Worm (Caenorhabditis elegans): ENCODE results near the gene ZK418.7.

ZK418.7 gene

DNA sequence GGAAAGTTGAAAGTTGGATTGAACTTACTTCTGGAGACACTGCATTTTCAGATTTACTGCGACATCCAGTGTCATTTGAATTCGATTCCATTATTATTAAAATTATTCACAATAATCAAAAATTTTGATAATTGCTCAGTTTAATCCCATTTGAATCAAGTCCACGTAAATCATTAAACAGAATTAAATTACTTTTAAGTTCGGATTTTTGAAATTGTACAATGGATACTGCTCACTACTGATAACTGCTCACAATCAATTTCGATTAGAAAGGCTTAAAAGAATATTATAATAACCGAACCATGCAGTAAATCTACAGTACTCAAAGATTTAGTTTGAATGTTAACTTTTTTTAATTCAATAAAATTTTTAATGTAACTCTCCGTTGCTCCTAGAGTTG, 16.4 kb downstream of the ZK418.7 start, which contains the start of gene R01H2.4:
TSS of gene R01H2.4 (minus strand) at position 101 of the 400 bp plus-strand sequence.
- TF ChIP-seq tbx-37 (GFP tag; conservative IDR thresholded peaks at IDR 0.05), result no peak
- TF ChIP-seq hnd-1 (tag; optimal IDR thresholded peaks at IDR 0.05), result no peak
- TF ChIP-seq tra-4 (tag; optimal IDR thresholded peaks at IDR 0.05), result no peak
- TF ChIP-seq flt-1 (GFP tag; IDR thresholded peaks at IDR 0.05), result no peak
- TF ChIP-seq ceh-13 (GFP tag; optimal IDR thresholded peaks at IDR 0.05), result no peak

DNA sequence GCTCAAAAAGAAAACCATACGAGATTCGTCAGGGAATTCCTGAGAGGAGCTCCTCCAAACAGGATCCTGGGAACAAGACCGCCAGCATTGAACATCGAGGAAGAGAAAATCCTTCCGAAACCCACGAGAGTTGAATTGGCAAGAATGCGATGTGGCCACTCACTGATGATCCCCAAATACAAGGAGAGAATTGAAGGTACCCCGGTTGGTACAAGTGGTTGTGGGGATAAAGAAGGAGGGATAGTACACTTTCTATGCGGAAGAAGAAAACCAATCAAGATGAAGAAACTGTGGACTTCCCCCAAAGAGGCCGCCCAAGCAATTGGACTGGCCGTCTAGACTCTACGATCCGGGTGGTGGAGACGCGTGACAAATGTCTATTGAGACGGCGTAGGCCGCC, 17.5 kb downstream of the ZK418.7 start:
- TF ChIP-seq ets-7 (tag; optimal IDR thresholded peaks at IDR 0.05) (no peak), pes-1 (GFP tag; IDR thresholded peaks at IDR 0.05) (no peak), hmbx-1 (tag; optimal IDR thresholded peaks at IDR 0.05) (no peak), scrt-1 (GFP tag; IDR thresholded peaks at IDR 0.05) (no peak), sea-1 (GFP tag; conservative IDR thresholded peaks at IDR 0.05) (no peak), tra-4 (tag; optimal IDR thresholded peaks at IDR 0.05) (no peak), ceh-13 (GFP tag; optimal IDR thresholded peaks at IDR 0.05) (no peak), B0310.2 (tag; optimal IDR thresholded peaks at IDR 0.05) (no peak), flt-1 (GFP tag; IDR thresholded peaks at IDR 0.05) (no peak), hnd-1 (tag; optimal IDR thresholded peaks at IDR 0.05) (no peak), aly-1 (tag; optimal IDR thresholded peaks at IDR 0.05) (no peak), F13C5.2 (tag; optimal IDR thresholded peaks at IDR 0.05) (no peak), ama-1 (optimal IDR thresholded peaks at IDR 0.05) (no peak)

DNA sequence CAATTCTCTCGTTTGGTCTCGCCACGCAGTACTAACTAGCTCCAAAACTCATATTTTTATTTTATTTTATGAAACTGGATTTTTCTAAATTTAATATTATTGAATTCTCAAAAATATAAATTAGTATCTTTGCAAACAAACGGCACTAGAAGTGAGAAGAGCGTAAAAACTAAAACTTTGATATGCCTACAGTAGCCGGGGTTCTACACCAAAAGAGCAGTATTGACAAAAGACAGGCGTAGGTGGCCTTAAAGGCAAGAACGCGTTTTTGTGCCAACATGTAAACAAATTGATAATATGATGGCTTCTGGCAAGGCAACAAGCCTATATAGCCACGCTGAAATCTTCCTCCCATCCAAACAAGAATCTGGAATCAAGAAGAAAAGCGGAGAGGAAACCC, 18.0 kb downstream of the ZK418.7 start, which contains the start of gene R01H2.1:
TSS of gene R01H2.1 (plus strand) at position 301 of the 400 bp plus-strand sequence.
- no peak for TF ChIP-seq sea-1 (GFP tag; conservative IDR thresholded peaks at IDR 0.05)
- no peak for TF ChIP-seq ceh-36 (tag; optimal IDR thresholded peaks at IDR 0.05)
- no peak for TF ChIP-seq flt-1 (GFP tag; IDR thresholded peaks at IDR 0.05)
- TF ChIP-seq tbx-11 (GFP tag; IDR thresholded peaks at IDR 0.05), result no peak
- no peak for TF ChIP-seq pes-1 (GFP tag; IDR thresholded peaks at IDR 0.05)
- no peak for TF ChIP-seq ceh-13 (GFP tag; optimal IDR thresholded peaks at IDR 0.05)
- TF ChIP-seq hmg-4 (GFP tag; optimal IDR thresholded peaks at IDR 0.05), result no peak
- TF ChIP-seq B0310.2 (tag; optimal IDR thresholded peaks at IDR 0.05), result no peak
- no peak for TF ChIP-seq hnd-1 (tag; optimal IDR thresholded peaks at IDR 0.05)
- no peak for TF ChIP-seq tbx-37 (GFP tag; conservative IDR thresholded peaks at IDR 0.05)
- TF ChIP-seq hmbx-1 (tag; optimal IDR thresholded peaks at IDR 0.05), result no peak

DNA sequence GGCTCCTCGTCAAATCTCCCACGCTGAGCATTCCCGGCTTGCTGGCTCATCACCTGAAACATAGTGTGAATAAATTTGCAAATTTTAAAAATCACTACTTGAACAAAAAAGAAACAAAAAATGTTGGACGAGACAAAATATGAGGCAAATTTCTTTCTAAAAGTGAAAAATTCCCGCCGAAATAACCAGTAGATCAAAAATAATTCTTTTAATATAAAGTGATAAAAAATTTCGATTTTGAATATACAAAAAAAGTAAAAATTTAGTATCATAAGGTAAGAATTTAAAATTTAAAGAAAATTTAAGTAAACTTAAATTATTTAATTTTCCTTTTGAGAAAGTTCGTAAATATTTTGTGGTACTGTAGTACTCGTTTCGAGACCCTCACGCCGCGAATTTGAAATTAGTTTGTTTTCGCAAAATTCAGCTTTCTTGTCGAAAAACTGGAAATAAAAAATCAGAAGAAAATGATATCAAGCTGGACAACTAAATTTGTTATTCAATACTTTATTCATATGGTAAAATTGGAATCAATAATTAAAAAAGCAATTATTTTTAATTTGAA, 20.0 kb downstream of the ZK418.7 start, which contains the start of gene egg-2:
TSS of gene egg-2 (minus strand) at position 53 of the 565 bp plus-strand sequence.
- TF ChIP-seq B0310.2 (tag; optimal IDR thresholded peaks at IDR 0.05) (no peak), flt-1 (GFP tag; IDR thresholded peaks at IDR 0.05) (no peak), hmbx-1 (tag; optimal IDR thresholded peaks at IDR 0.05) (no peak), scrt-1 (GFP tag; IDR thresholded peaks at IDR 0.05) (no peak), tbx-37 (GFP tag; conservative IDR thresholded peaks at IDR 0.05) (no peak)

DNA sequence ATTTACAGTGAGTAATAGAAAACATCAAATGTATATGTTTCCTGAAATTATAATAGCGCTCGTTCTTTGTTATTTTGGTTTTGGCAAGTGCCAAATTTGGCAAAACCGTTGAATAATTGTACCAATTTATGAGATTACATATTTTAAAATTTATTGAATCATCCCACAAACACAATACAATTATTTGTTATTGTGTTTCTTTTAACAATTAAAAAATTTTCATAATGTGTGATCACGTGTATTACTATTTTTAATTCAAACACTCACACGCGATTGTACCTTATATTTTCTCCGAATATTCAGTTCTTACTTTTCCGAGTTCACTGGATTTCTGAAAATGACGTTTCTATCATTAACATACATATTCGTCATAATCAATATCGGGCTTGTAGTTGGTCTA, 24.3 kb downstream of the ZK418.7 start, which contains the start of gene R01H2.2:
TSS of gene R01H2.2 (plus strand) at position 301 of the 400 bp plus-strand sequence.
- TF ChIP-seq ceh-36 (tag; optimal IDR thresholded peaks at IDR 0.05), result no peak

DNA sequence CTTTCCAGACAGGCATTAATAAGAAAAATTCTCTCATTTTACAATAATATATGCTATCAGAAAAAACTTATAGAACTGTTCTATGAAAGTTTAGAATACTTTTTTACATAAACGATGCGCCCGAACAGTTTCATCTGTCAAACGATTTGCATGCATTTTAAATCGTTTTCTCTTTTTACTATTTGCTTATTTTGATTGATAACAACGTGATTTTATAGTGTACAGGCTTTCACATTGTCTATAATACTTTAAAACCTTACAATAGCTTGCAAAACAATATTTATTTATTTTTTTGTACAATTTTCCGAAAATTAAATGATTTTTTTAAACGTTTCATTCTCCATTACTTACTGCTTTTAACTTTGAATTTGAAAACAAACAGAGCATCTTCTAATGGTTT, 34.9 kb downstream of the ZK418.7 start, which contains the start of gene R01H2.7:
TSS of gene R01H2.7 (minus strand) at position 101 of the 400 bp plus-strand sequence.
- TF ChIP-seq B0310.2 (tag; optimal IDR thresholded peaks at IDR 0.05) (no peak), tra-4 (tag; optimal IDR thresholded peaks at IDR 0.05) (no peak), ceh-13 (GFP tag; optimal IDR thresholded peaks at IDR 0.05) (no peak), sea-1 (GFP tag; conservative IDR thresholded peaks at IDR 0.05) (no peak), tbx-37 (GFP tag; conservative IDR thresholded peaks at IDR 0.05) (no peak), hnd-1 (tag; optimal IDR thresholded peaks at IDR 0.05) (no peak), hmbx-1 (tag; optimal IDR thresholded peaks at IDR 0.05) (no peak)

DNA sequence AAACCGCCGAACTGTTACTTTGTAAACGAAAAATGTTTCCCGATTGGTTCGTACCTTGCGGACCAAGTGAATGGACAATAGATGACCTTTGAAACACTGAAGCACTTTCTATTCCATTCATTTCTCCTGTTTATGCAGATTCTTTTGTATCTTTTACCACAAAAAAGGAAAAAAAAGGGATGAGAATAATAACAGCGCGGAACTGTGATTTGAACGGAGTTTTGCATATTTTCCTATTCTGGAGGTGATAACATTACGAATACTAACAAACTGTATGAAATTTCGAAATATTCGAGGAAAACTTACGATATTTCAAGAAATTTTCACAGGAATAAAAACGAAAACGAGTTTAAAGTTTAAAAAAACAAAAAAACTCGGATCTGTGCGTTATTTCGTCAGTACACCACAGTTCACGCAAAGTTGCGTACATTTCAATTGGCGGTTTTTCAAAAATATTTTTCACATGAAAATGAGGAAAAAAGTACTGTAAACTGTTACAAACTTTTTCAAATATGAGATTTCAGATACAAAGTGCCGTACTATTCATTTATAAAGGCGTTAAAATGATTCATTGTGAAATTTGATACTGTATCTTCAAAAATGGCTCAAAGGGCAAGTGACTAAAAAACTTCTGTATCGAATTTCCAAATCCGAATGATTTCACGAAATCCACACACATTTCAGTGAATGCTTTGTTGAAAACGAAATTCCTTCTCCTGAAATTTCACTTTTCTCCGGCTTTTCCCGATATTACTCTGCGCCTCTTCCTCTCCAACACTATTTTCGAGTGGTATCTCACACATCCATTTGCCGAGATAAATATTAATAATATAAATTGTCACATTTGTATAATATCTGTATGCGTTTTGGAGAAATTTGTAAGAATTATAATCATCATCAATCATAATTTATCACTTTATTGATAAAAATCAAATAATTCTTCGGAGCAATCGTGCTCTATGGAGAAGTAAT, 46.1 kb downstream of the ZK418.7 start:
- TF ChIP-seq ets-7 (tag; optimal IDR thresholded peaks at IDR 0.05) (no peak), hmg-4 (GFP tag; optimal IDR thresholded peaks at IDR 0.05) (no peak), tbx-11 (GFP tag; IDR thresholded peaks at IDR 0.05) (no peak), hmbx-1 (tag; optimal IDR thresholded peaks at IDR 0.05) (no peak), tbx-37 (GFP tag; conservative IDR thresholded peaks at IDR 0.05) (no peak), F13C5.2 (tag; optimal IDR thresholded peaks at IDR 0.05) (no peak), ama-1 (optimal IDR thresholded peaks at IDR 0.05) (no peak), pes-1 (GFP tag; IDR thresholded peaks at IDR 0.05) (no peak), sea-1 (GFP tag; conservative IDR thresholded peaks at IDR 0.05) (no peak), scrt-1 (GFP tag; IDR thresholded peaks at IDR 0.05) (no peak), tra-4 (tag; optimal IDR thresholded peaks at IDR 0.05) (no peak), hnd-1 (tag; optimal IDR thresholded peaks at IDR 0.05) (no peak), aly-1 (tag; optimal IDR thresholded peaks at IDR 0.05) (no peak), flt-1 (GFP tag; IDR thresholded peaks at IDR 0.05) (no peak), ceh-13 (GFP tag; optimal IDR thresholded peaks at IDR 0.05) (no peak), ceh-36 (tag; optimal IDR thresholded peaks at IDR 0.05) (no peak)

DNA sequence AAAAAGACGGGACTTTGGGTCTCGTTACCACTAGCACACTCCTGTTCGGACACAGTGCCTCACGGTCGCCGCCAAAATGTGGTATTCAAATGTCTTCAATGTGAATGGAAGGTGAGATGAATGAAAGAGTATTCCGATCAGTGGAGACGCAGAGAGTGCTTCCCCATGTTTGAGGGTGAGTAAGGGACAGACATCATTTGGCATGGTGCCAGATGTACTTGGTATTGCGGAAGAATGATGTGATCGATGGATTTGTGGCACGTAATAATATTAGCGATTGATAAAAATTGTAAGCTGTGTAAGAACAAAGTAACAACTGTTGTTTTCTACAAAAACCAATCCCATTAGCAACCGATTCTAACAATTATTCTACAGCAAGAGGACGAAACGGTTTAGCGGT, 48.5 kb downstream of the ZK418.7 start:
- TF ChIP-seq hmbx-1 (tag; optimal IDR thresholded peaks at IDR 0.05), result no peak
- TF ChIP-seq flt-1 (GFP tag; IDR thresholded peaks at IDR 0.05), result no peak
- TF ChIP-seq scrt-1 (GFP tag; IDR thresholded peaks at IDR 0.05), result no peak
- TF ChIP-seq tbx-11 (GFP tag; IDR thresholded peaks at IDR 0.05), result no peak
- no peak for TF ChIP-seq hmg-4 (GFP tag; optimal IDR thresholded peaks at IDR 0.05)
- no peak for TF ChIP-seq ama-1 (optimal IDR thresholded peaks at IDR 0.05)
- no peak for TF ChIP-seq tbx-37 (GFP tag; conservative IDR thresholded peaks at IDR 0.05)
